Worm (Caenorhabditis elegans): ENCODE results near the gene cki-2.
A peak's percentile ranks its signal among the peaks of the same experiment; 100 is the strongest.

- TF ChIP-seq alr-1 (tag; optimal IDR thresholded peaks at IDR 0.05) (no peak), ceh-16 (tag; optimal IDR thresholded peaks at IDR 0.05) (no peak), dmd-4 (tag; optimal IDR thresholded peaks at IDR 0.05) (no peak), aly-2 (tag; optimal IDR thresholded peaks at IDR 0.05) (no peak), nhr-23 (tag; optimal IDR thresholded peaks at IDR 0.05) (no peak), ztf-11 (tag; optimal IDR thresholded peaks at IDR 0.05) (no peak), ceh-82 (tag; optimal IDR thresholded peaks at IDR 0.05) (no peak), mdl-1 (tag; optimal IDR thresholded peaks at IDR 0.05) (no peak), fos-1 (tag; optimal IDR thresholded peaks at IDR 0.05) (peak; percentile 16), F13H6.1 (tag; optimal IDR thresholded peaks at IDR 0.05) (no peak), snpc-4 (tag; optimal IDR thresholded peaks at IDR 0.05) (no peak), crh-2 (tag; optimal IDR thresholded peaks at IDR 0.05) (peak; percentile 69)
These were observed 44.1 kb downstream of the cki-2 start, which contains the start of gene lin-5 for ce11 chrII:7860221-7860928.
